Worm (Caenorhabditis elegans) whole organism, midembryonic: ENCODE results near the gene C42D8.1.

Experiments used
- T22C8.4 ChIP-seq: fragments of 200-800 bp; sonication (Bioruptor generic); IDR thresholded peaks from 2 replicates; pipeline ENCODE4 v1.3.6; 2022; ENCODE audit warnings: missing genetic modification characterization, missing compliant biosample characterization
- flt-1 ChIP-seq: fragments of 200-800 bp; sonication (Bioruptor generic); IDR thresholded peaks from 2 replicates; pipeline ENCODE4 v1.3.6; 2022; ENCODE audit warnings: missing genetic modification characterization, missing compliant biosample characterization
- klf-2 ChIP-seq: fragments of 200-800 bp; sonication (Bioruptor generic); conservative IDR thresholded peaks from 2 replicates; pipeline ENCODE4 v1.3.6; 2022; ENCODE audit warnings: missing genetic modification reagents, missing genetic modification characterization, missing compliant biosample characterization
- med-1 ChIP-seq: sonication (generic microtip); optimal IDR thresholded peaks from 2 replicates; lab custom pipeline; 2017; ENCODE audit warnings: missing genetic modification characterization, mild to moderate bottlenecking, missing compliant biosample characterization, antibody characterized with exemption, missing genetic modification reagents; ENCODE audit not compliant: insufficient read depth
- ref-1 ChIP-seq: fragments of 200-800 bp; sonication (Bioruptor generic); conservative IDR thresholded peaks from 2 replicates; pipeline ENCODE4 v1.3.6; 2022; ENCODE audit warnings: missing genetic modification reagents, missing genetic modification characterization, missing compliant biosample characterization
- ztf-29 ChIP-seq: fragments of 200-800 bp; sonication (Bioruptor generic); IDR thresholded peaks from 2 replicates; pipeline ENCODE4 v1.3.6; 2022; ENCODE audit warnings: missing genetic modification reagents, missing genetic modification characterization, missing compliant biosample characterization

DNA sequence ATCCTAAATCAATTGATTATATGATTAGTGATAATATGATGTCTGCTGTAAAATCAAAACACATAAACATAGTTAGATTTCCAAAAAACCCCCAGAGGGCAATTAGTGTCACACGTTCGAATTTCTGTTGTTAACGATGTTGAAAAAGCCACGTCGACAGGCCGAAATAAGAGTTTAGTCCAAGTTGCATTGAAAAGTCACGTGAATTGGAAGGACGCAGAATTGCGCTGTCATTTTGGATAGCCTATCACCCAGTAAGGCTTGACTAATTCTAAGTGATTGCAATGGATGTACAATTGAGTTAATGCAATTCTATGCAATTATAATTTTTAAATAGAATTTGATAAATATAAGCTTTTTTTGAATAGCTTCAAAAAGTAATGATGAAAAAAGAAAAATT, 26.2 kb downstream of the C42D8.1 start:
- TF ChIP-seq ref-1 (GFP tag; lab: Robert Waterston, UW), result no peak
- no peak for TF ChIP-seq flt-1 (GFP tag; lab: Robert Waterston, UW)
- no peak for TF ChIP-seq T22C8.4 (GFP tag; lab: Robert Waterston, UW)
- TF ChIP-seq med-1, result no peak
- no peak for TF ChIP-seq ztf-29 (GFP tag; lab: Robert Waterston, UW)
- no peak for TF ChIP-seq klf-2
